Worm (Caenorhabditis elegans) whole organism, early embryonic: ENCODE results near the gene dpy-22.

ENCODE experiments used
- B0310.2 ChIP-seq: sonication (generic microtip); optimal IDR thresholded peaks from 2 replicates; lab custom pipeline; 2016; ENCODE audit warnings: mild to moderate bottlenecking, missing genetic modification characterization, missing compliant biosample characterization
- F13C5.2 ChIP-seq: sonication (generic microtip); optimal IDR thresholded peaks from 2 replicates; lab custom pipeline; 2017; ENCODE audit warnings: mild to moderate bottlenecking, missing genetic modification characterization, inconsistent platforms, missing compliant biosample characterization
- aly-1 ChIP-seq: sonication (generic microtip); optimal IDR thresholded peaks from 2 replicates; lab custom pipeline; 2016; ENCODE audit warnings: missing genetic modification characterization, missing compliant biosample characterization
- ama-1 ChIP-seq: fragments of 150-350 bp; optimal IDR thresholded peaks from 2 replicates; lab custom pipeline; 2014
- ceh-13 ChIP-seq: fragments of 200-800 bp; sonication (Bioruptor generic); optimal IDR thresholded peaks from 2 replicates; lab custom pipeline; 2018; ENCODE audit warnings: mild to moderate bottlenecking, missing genetic modification characterization, missing compliant biosample characterization
- ceh-36 ChIP-seq: sonication (generic microtip); optimal IDR thresholded peaks from 2 replicates; lab custom pipeline; 2016; ENCODE audit warnings: missing genetic modification characterization, inconsistent platforms, missing compliant biosample characterization
- ets-7 ChIP-seq: sonication (generic microtip); optimal IDR thresholded peaks from 2 replicates; lab custom pipeline; 2016; ENCODE audit warnings: missing genotype, missing genetic modification characterization, missing compliant biosample characterization
- flt-1 ChIP-seq: fragments of 200-800 bp; sonication (Bioruptor generic); IDR thresholded peaks from 2 replicates; pipeline ENCODE4 v1.3.6; 2022; ENCODE audit warnings: missing genetic modification characterization, missing compliant biosample characterization
- hmbx-1 ChIP-seq: sonication (generic microtip); optimal IDR thresholded peaks from 2 replicates; lab custom pipeline; 2016; ENCODE audit warnings: mild to moderate bottlenecking, missing genetic modification characterization, missing compliant biosample characterization
- hmg-4 ChIP-seq: fragments of 200-800 bp; sonication (Bioruptor generic); optimal IDR thresholded peaks from 2 replicates; lab custom pipeline; 2018; ENCODE audit warnings: mild to moderate bottlenecking, missing genetic modification characterization, missing compliant biosample characterization
- hnd-1 ChIP-seq: sonication (generic microtip); optimal IDR thresholded peaks from 2 replicates; lab custom pipeline; 2016; ENCODE audit warnings: missing genetic modification characterization, missing compliant biosample characterization
- pes-1 ChIP-seq: fragments of 200-800 bp; sonication (Bioruptor generic); IDR thresholded peaks from 2 replicates; pipeline ENCODE4 v1.3.6; 2022; ENCODE audit warnings: missing genetic modification reagents, missing genetic modification characterization, missing compliant biosample characterization
- scrt-1 ChIP-seq: fragments of 200-800 bp; sonication (Bioruptor generic); IDR thresholded peaks from 2 replicates; pipeline ENCODE4 v1.3.6; 2022; ENCODE audit warnings: missing genetic modification characterization, missing compliant biosample characterization
- sea-1 ChIP-seq: fragments of 200-800 bp; sonication (Bioruptor generic); conservative IDR thresholded peaks from 2 replicates; pipeline ENCODE4 v1.3.6; 2022; ENCODE audit warnings: missing genetic modification characterization, missing compliant biosample characterization
- tbx-11 ChIP-seq: fragments of 200-800 bp; sonication (Bioruptor generic); IDR thresholded peaks from 2 replicates; pipeline ENCODE4 v1.3.6; 2022; ENCODE audit warnings: missing genetic modification characterization, missing compliant biosample characterization
- tbx-37 ChIP-seq: fragments of 200-800 bp; sonication (Bioruptor generic); conservative IDR thresholded peaks from 2 replicates; pipeline ENCODE4 v1.3.6; 2022; ENCODE audit warnings: missing genetic modification reagents, missing genetic modification characterization, missing compliant biosample characterization
- tra-4 ChIP-seq: sonication (generic microtip); optimal IDR thresholded peaks from 2 replicates; lab custom pipeline; 2017; ENCODE audit warnings: missing genetic modification characterization, missing compliant biosample characterization

dpy-22 gene

ce11 chrX:9782389-9782939 is 39.6 kb downstream of the dpy-22 start:
- TF ChIP-seq hmbx-1 (tag; lab: Kevin White, UChicago) (no peak), flt-1 (GFP tag; lab: Robert Waterston, UW) (no peak), scrt-1 (GFP tag; lab: Robert Waterston, UW) (no peak), hnd-1 (tag; lab: Kevin White, UChicago) (no peak), B0310.2 (no peak), F13C5.2 (no peak), ama-1 (lab: Kevin White, UChicago) (no peak)

DNA sequence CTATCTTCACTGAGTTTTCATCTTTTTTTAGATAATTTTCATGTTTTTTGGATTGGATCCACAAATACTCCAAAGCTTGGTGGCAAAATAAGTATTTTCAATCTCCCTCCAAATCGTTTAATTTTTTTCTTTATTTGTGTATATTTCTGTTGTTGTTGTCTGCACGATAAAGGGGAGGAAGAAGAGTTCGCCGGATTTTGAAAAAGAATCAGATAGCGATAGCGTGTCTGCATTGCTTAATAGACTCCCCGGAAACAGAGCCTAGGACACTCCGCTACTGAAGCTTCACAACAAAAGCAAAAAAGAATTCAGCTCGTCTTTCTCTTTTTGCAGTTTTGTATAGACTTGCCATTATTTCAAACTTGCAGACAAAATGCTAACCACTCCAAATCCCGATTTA is 44.6 kb downstream of the dpy-22 start, which contains the start of gene T09B9.5:
Gene T09B9.5 (plus strand): TSS at position 301 of the 400 bp plus-strand sequence.
- TF ChIP-seq aly-1 (tag; lab: Kevin White, UChicago) (no peak), F13C5.2 (no peak), ama-1 (lab: Kevin White, UChicago) (no peak), ets-7 (tag; lab: Kevin White, UChicago) (no peak), pes-1 (GFP tag; lab: Robert Waterston, UW) (no peak), flt-1 (GFP tag; lab: Robert Waterston, UW) (no peak), ceh-13 (no peak), ceh-36 (tag; lab: Kevin White, UChicago) (no peak), B0310.2 (no peak), tra-4 (tag; lab: Kevin White, UChicago) (no peak), tbx-37 (GFP tag; lab: Robert Waterston, UW) (no peak), tbx-11 (GFP tag; lab: Robert Waterston, UW) (no peak), hmbx-1 (tag; lab: Kevin White, UChicago) (no peak), hnd-1 (tag; lab: Kevin White, UChicago) (no peak)

DNA sequence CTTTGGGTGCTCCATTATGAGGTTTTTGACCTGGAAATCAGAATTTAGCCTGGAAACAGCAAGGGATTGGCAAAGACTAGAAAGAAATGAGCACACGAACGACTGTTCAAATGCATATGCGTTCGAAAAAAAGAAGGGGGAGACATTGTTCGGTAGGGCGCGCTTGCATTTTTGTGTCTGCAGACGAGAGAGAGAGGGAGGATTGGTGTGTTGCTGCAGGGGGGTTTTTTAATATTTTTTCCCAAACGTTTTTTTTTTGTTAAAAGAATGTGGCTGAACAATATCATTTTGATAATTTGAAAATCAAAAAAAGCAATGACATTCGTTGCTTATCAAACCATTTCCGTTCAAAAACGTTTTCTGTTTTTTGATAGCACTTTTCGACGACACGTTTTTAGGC is 47.8 kb downstream of the dpy-22 start, which contains the start of gene T09B9.4:
Gene T09B9.4 (minus strand): TSS at position 30 of the 400 bp plus-strand sequence.
- TF ChIP-seq scrt-1 (GFP tag; lab: Robert Waterston, UW) (no peak), hmg-4 (GFP tag; lab: Kevin White, UChicago) (no peak), flt-1 (GFP tag; lab: Robert Waterston, UW) (0 out of 2 replicates have a peak, but pooled peaks have one; percentile 19)

DNA sequence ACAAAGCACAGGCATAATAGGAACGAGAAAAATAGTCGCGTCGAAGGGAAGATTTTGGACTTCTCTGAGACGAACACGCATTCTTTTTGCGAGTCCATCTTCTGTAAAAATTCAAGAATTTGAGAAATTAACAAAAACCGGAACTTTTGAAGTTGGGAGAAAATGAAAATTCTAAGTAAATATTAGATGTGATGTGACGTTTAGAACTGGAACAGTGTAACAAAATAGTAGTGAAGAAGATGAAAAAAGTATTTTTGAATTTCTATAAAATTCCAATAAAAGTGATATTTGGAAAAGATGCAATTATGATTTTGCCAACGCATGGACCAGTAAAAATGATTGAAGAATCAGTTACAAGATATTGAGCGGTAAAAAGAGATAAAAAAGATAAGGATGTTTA is 57.3 kb downstream of the dpy-22 start, which contains the start of gene slc-17.9:
Gene slc-17.9 (minus strand): TSS at position 101 of the 400 bp plus-strand sequence.
- TF ChIP-seq hmg-4 (GFP tag; lab: Kevin White, UChicago) (no peak), tbx-37 (GFP tag; lab: Robert Waterston, UW) (no peak), flt-1 (GFP tag; lab: Robert Waterston, UW) (no peak), tbx-11 (GFP tag; lab: Robert Waterston, UW) (no peak), ama-1 (lab: Kevin White, UChicago) (no peak), B0310.2 (no peak), aly-1 (tag; lab: Kevin White, UChicago) (no peak), F13C5.2 (no peak), pes-1 (GFP tag; lab: Robert Waterston, UW) (no peak), tra-4 (tag; lab: Kevin White, UChicago) (no peak), ets-7 (tag; lab: Kevin White, UChicago) (no peak), sea-1 (GFP tag; lab: Robert Waterston, UW) (no peak), ceh-13 (no peak), hmbx-1 (tag; lab: Kevin White, UChicago) (no peak), scrt-1 (GFP tag; lab: Robert Waterston, UW) (no peak), hnd-1 (tag; lab: Kevin White, UChicago) (no peak), ceh-36 (tag; lab: Kevin White, UChicago) (no peak)

ce11 chrX:9763903-9764302 is 58.2 kb downstream of the dpy-22 start:
- no peak for TF ChIP-seq hmg-4 (GFP tag; lab: Kevin White, UChicago)
- no peak for TF ChIP-seq F13C5.2
- TF ChIP-seq pes-1 (GFP tag; lab: Robert Waterston, UW): no peak
- no peak for TF ChIP-seq B0310.2
- TF ChIP-seq tbx-11 (GFP tag; lab: Robert Waterston, UW): no peak
- TF ChIP-seq sea-1 (GFP tag; lab: Robert Waterston, UW): no peak
- TF ChIP-seq ceh-13: no peak
- no peak for TF ChIP-seq ets-7 (tag; lab: Kevin White, UChicago)

- TF ChIP-seq flt-1 (GFP tag; lab: Robert Waterston, UW) (no peak), hmbx-1 (tag; lab: Kevin White, UChicago) (no peak), hmg-4 (GFP tag; lab: Kevin White, UChicago) (no peak), scrt-1 (GFP tag; lab: Robert Waterston, UW) (no peak), tbx-37 (GFP tag; lab: Robert Waterston, UW) (no peak), ceh-36 (tag; lab: Kevin White, UChicago) (no peak), tbx-11 (GFP tag; lab: Robert Waterston, UW) (no peak), sea-1 (GFP tag; lab: Robert Waterston, UW) (no peak), pes-1 (GFP tag; lab: Robert Waterston, UW) (no peak), tra-4 (tag; lab: Kevin White, UChicago) (no peak), ceh-13 (no peak), ets-7 (tag; lab: Kevin White, UChicago) (no peak), F13C5.2 (no peak)
Measured at ce11 chrX:9761266-9761665, 60.8 kb downstream of the dpy-22 start, which contains the start of gene T09B9.3. Gene T09B9.3 (minus strand): TSS chrX:9761366.
